Worm (Caenorhabditis elegans): Measurements from ENCODE around the gene C25B8.8.

Gene C25B8.8

DNA sequence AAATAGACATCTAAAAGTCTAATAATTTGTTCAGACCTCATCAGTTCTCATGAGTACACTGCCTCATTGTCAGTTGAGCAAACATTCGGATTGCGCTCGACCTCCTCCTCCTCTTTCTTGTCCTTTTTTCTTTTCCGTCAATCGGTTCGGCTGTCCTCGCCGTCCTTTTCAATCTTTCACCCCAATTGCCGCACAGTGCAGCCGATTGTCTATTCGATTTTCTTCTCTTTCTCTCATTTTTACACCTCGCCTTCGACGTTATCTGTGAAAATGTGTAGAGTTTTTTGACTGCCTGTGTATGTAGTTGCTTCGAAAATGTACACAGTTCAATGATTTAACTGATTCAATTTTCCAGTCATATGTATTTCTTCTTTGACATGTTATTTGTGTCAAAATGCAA is 43.4 kb downstream of the C25B8.8 start (continued):
- TF ChIP-seq unc-30 (tag; optimal IDR thresholded peaks at IDR 0.05) = no peak
- no peak for TF ChIP-seq F16B12.6 (tag; optimal IDR thresholded peaks at IDR 0.05)
- TF ChIP-seq sup-37 (GFP tag; optimal IDR thresholded peaks at IDR 0.05) = no peak
- no peak for TF ChIP-seq nhr-84 (tag; optimal IDR thresholded peaks at IDR 0.05)
- no peak for TF ChIP-seq nhr-90 (tag; optimal IDR thresholded peaks at IDR 0.05; ENCODE audit: poor library complexity)
- TF ChIP-seq lir-3 (tag; optimal IDR thresholded peaks at IDR 0.05; ENCODE audit: poor library complexity) = no peak
- TF ChIP-seq lin-35 (GFP tag; optimal IDR thresholded peaks at IDR 0.05) = peak in 1 of 2 experiments; percentile 44
- no peak for TF ChIP-seq C04F5.9 (tag; optimal IDR thresholded peaks at IDR 0.05)
- TF ChIP-seq ceh-82 (tag; optimal IDR thresholded peaks at IDR 0.05) = peak in 1 of 3 experiments; percentile 25
- TF ChIP-seq ama-1 (optimal IDR thresholded peaks at IDR 0.05) = no peak
- no peak for TF ChIP-seq pax-3 (tag; optimal IDR thresholded peaks at IDR 0.05)
- TF ChIP-seq unc-130 (tag; optimal IDR thresholded peaks at IDR 0.05) = no peak
- TF ChIP-seq vab-15 (tag; optimal IDR thresholded peaks at IDR 0.05) = no peak
- no peak for TF ChIP-seq nhr-76 (tag; optimal IDR thresholded peaks at IDR 0.05)
- no peak for TF ChIP-seq ceh-88 (GFP tag; IDR thresholded peaks at IDR 0.05)
- TF ChIP-seq ceh-63 (GFP tag; optimal IDR thresholded peaks at IDR 0.05) = no peak
- peak in 1 of 2 experiments; percentile 2 for TF ChIP-seq lsy-2 (tag; optimal IDR thresholded peaks at IDR 0.05)
- no peak for TF ChIP-seq hlh-17 (GFP tag; optimal IDR thresholded peaks at IDR 0.05; ENCODE audit: borderline replicate concordance)
- TF ChIP-seq unc-98 (GFP tag; IDR thresholded peaks at IDR 0.05) = no peak
- TF ChIP-seq tlp-1 (tag; optimal IDR thresholded peaks at IDR 0.05) = no peak
- no peak for TF ChIP-seq nhr-237 (tag; optimal IDR thresholded peaks at IDR 0.05)
- no peak for TF ChIP-seq isw-1 (GFP tag; IDR thresholded peaks at IDR 0.05)
- peak; percentile 48 for TF ChIP-seq blmp-1 (tag; optimal IDR thresholded peaks at IDR 0.05)
- TF ChIP-seq xbp-1 (tag; optimal IDR thresholded peaks at IDR 0.05) = no peak
- no peak for TF ChIP-seq skn-1 (tag; optimal IDR thresholded peaks at IDR 0.05)
- no peak for TF ChIP-seq unc-62 (GFP tag; optimal IDR thresholded peaks at IDR 0.05)
- TF ChIP-seq nhr-71 (tag; optimal IDR thresholded peaks at IDR 0.05) = no peak
- TF ChIP-seq rnt-1 (tag; optimal IDR thresholded peaks at IDR 0.05) = no peak
- no peak for TF ChIP-seq fkh-4 (tag; optimal IDR thresholded peaks at IDR 0.05; ENCODE audit: borderline replicate concordance)
- peak; percentile 19 for TF ChIP-seq mep-1 (tag; optimal IDR thresholded peaks at IDR 0.05)
- peak; percentile 49 for TF ChIP-seq lin-14 (GFP tag; optimal IDR thresholded peaks at IDR 0.05)
- TF ChIP-seq ets-5 (GFP tag; IDR thresholded peaks at IDR 0.05) = no peak
- no peak for TF ChIP-seq fos-1 (tag; optimal IDR thresholded peaks at IDR 0.05)
- TF ChIP-seq elt-3 (tag; optimal IDR thresholded peaks at IDR 0.05) = no peak
- TF ChIP-seq C16A3.4 (tag; optimal IDR thresholded peaks at IDR 0.05) = no peak
- no peak for TF ChIP-seq lin-15B (tag; optimal IDR thresholded peaks at IDR 0.05)
- no peak for TF ChIP-seq nhr-19 (GFP tag; conservative IDR thresholded peaks at IDR 0.05)
- no peak for TF ChIP-seq mef-2 (tag; optimal IDR thresholded peaks at IDR 0.05)
- no peak for TF ChIP-seq mdl-1 (tag; optimal IDR thresholded peaks at IDR 0.05)
- TF ChIP-seq jun-1 (tag; optimal IDR thresholded peaks at IDR 0.05) = no peak
- TF ChIP-seq tbx-2 (tag; optimal IDR thresholded peaks at IDR 0.05) = no peak
- no peak for TF ChIP-seq pqm-1 (tag; optimal IDR thresholded peaks at IDR 0.05)
- no peak for TF ChIP-seq ces-1 (GFP tag; optimal IDR thresholded peaks at IDR 0.05)
- TF ChIP-seq ceh-8 (GFP tag; optimal IDR thresholded peaks at IDR 0.05) = no peak
- TF ChIP-seq aha-1 (tag; optimal IDR thresholded peaks at IDR 0.05) = no peak
- no peak for TF ChIP-seq egl-27 (tag; optimal IDR thresholded peaks at IDR 0.05)
- no peak for TF ChIP-seq aly-2 (tag; optimal IDR thresholded peaks at IDR 0.05)
- no peak for TF ChIP-seq lin-13 (GFP tag; optimal IDR thresholded peaks at IDR 0.05)
- no peak for TF ChIP-seq fkh-10 (GFP tag; optimal IDR thresholded peaks at IDR 0.05)
- peak; percentile 23 for TF ChIP-seq elt-2 (tag; optimal IDR thresholded peaks at IDR 0.05)
- TF ChIP-seq ceh-90 (tag; optimal IDR thresholded peaks at IDR 0.05) = no peak
- TF ChIP-seq dpl-1 (GFP tag; optimal IDR thresholded peaks at IDR 0.05) = no peak
- no peak for TF ChIP-seq pag-3 (tag; optimal IDR thresholded peaks at IDR 0.05; ENCODE audit: borderline replicate concordance, insufficient read depth)
- no peak for TF ChIP-seq sptf-1 (tag; optimal IDR thresholded peaks at IDR 0.05)
